Worm (Caenorhabditis elegans) whole organism, L2 larva: ENCODE data around the gene vps-16.

ENCODE experiments used
- lin-13 ChIP-seq: fragments of 150-350 bp; optimal IDR thresholded peaks from 2 replicates; lab custom pipeline; 2014; ENCODE audit warnings: missing biosample characterization, missing genetic modification reagents, missing genetic modification characterization
- lin-39 ChIP-seq: fragments of 150-350 bp; optimal IDR thresholded peaks from 2 replicates; lab custom pipeline; 2014; ENCODE audit warnings: missing biosample characterization, missing genetic modification reagents, missing genetic modification characterization
- mdl-1 ChIP-seq, 2 experiments: fragments of 150-350 bp in 1 of 2; sonication (generic microtip) in 1 of 2; optimal IDR thresholded peaks; 2 replicates each; lab custom pipeline; 2017; ENCODE audit warnings: missing biosample characterization in 2 of 2, missing genetic modification characterization in 2 of 2
- nhr-12 ChIP-seq: fragments of 150-350 bp; optimal IDR thresholded peaks from 2 replicates; lab custom pipeline; 2014; ENCODE audit warnings: missing biosample characterization, missing genetic modification characterization
- nhr-77 ChIP-seq: fragments of 150-350 bp; optimal IDR thresholded peaks from 2 replicates; lab custom pipeline; 2014; ENCODE audit warnings: missing biosample characterization, missing genetic modification characterization
- skn-1 ChIP-seq: sonication (generic microtip); optimal IDR thresholded peaks from 2 replicates; lab custom pipeline; 2017; ENCODE audit warnings: missing biosample characterization, missing genetic modification characterization
- snpc-4 ChIP-seq: fragments of 150-350 bp; optimal IDR thresholded peaks from 2 replicates; lab custom pipeline; 2014; ENCODE audit warnings: missing biosample characterization, missing genetic modification characterization
- ztf-11 ChIP-seq: sonication (generic microtip); optimal IDR thresholded peaks from 2 replicates; lab custom pipeline; 2017; ENCODE audit warnings: missing biosample characterization, missing genetic modification characterization

ce11 chrIII:6411430-6411829 is 21.6 kb upstream of the vps-16 start:
- TF ChIP-seq lin-13 (GFP tag; lab: Kevin White, UChicago): no peak
- TF ChIP-seq lin-39: no peak
- no peak for TF ChIP-seq snpc-4 (tag; lab: Kevin White, UChicago)
- TF ChIP-seq nhr-12 (tag; lab: Kevin White, UChicago): no peak
- TF ChIP-seq ztf-11 (tag; lab: Kevin White, UChicago): no peak
- no peak for TF ChIP-seq mdl-1 (tag; optimal IDR thresholded peaks at IDR 0.05; lab: Kevin White, UChicago)
- no peak for TF ChIP-seq nhr-77 (tag; lab: Kevin White, UChicago)
- TF ChIP-seq skn-1 (tag; lab: Kevin White, UChicago): no peak
